Fruit fly (Drosophila melanogaster) whole organism, wandering third instar larva: ENCODE results near the gene djl.

Experiments
- Abd-B ChIP-seq: fragments of >200 bp; optimal IDR thresholded peaks from 2 replicates; lab custom pipeline; 2017; ENCODE audit warnings: missing biosample characterization, missing genetic modification characterization
- CG32264 ChIP-seq: fragments of 200-800 bp; sonication (Bioruptor generic); optimal IDR thresholded peaks from 2 replicates; lab custom pipeline; 2016; ENCODE audit warnings: missing biosample characterization, missing genetic modification characterization
- CG9705 ChIP-seq: fragments of 200-800 bp; sonication (Bioruptor generic); optimal IDR thresholded peaks from 2 replicates; lab custom pipeline; 2018; ENCODE audit warnings: missing biosample characterization, mild to moderate bottlenecking, missing genetic modification characterization
- CrebA ChIP-seq: fragments of 200-800 bp; sonication (Bioruptor generic); optimal IDR thresholded peaks from 2 replicates; lab custom pipeline; 2016; ENCODE audit warnings: missing biosample characterization, mild to moderate bottlenecking, missing genetic modification characterization, borderline replicate concordance
- Dfd ChIP-seq: fragments of >200 bp; optimal IDR thresholded peaks from 2 replicates; lab custom pipeline; 2017; ENCODE audit warnings: missing biosample characterization, missing genetic modification characterization
- Dif ChIP-seq: fragments of 200-275, 200-300 bp; sonication (Bioruptor generic); optimal IDR thresholded peaks from 2 replicates; lab custom pipeline; 2018; ENCODE audit warnings: missing biosample characterization, missing genetic modification characterization; ENCODE audit not compliant: partially characterized antibody
- GATAd ChIP-seq: sonication (Bioruptor generic); optimal IDR thresholded peaks from 2 replicates; lab custom pipeline; 2016; ENCODE audit warnings: missing biosample characterization, missing genetic modification characterization
- HLH106 ChIP-seq: fragments of 200-800 bp; optimal IDR thresholded peaks from 3 replicates; lab custom pipeline; 2019; ENCODE audit warnings: missing biosample characterization, mild to moderate bottlenecking, missing genetic modification characterization, moderate library complexity
- Hnf4 ChIP-seq: fragments of 200-800 bp; sonication (Bioruptor generic); optimal IDR thresholded peaks from 2 replicates; lab custom pipeline; 2016; ENCODE audit warnings: missing biosample characterization, mild to moderate bottlenecking, missing genetic modification characterization
- Hr78 ChIP-seq: fragments of >200 bp; optimal IDR thresholded peaks from 2 replicates; lab custom pipeline; 2017; ENCODE audit warnings: missing biosample characterization, missing genetic modification characterization
- Hr83 ChIP-seq: fragments of 200-300 bp; sonication (Bioruptor generic); optimal IDR thresholded peaks from 2 replicates; lab custom pipeline; 2016; ENCODE audit warnings: missing biosample characterization, mild to moderate bottlenecking, missing genetic modification characterization, moderate library complexity; ENCODE audit not compliant: poor library complexity, severe bottlenecking
- Jra ChIP-seq: sonication (Bioruptor generic); optimal IDR thresholded peaks from 2 replicates; lab custom pipeline; 2016; ENCODE audit warnings: missing biosample characterization, missing genetic modification characterization
- Mio ChIP-seq: sonication (Bioruptor generic); optimal IDR thresholded peaks from 2 replicates; lab custom pipeline; 2016; ENCODE audit warnings: missing biosample characterization, missing genetic modification characterization
- Myc ChIP-seq: fragments of >200 bp; optimal IDR thresholded peaks from 2 replicates; lab custom pipeline; 2017
- N ChIP-seq: fragments of >200 bp; optimal IDR thresholded peaks from 2 replicates; lab custom pipeline; 2018; ENCODE audit warnings: missing biosample characterization, missing external identifiers, missing genetic modification characterization
- OdsH ChIP-seq: fragments of 200-800 bp; sonication (Bioruptor generic); optimal IDR thresholded peaks from 2 replicates; lab custom pipeline; 2016; ENCODE audit warnings: missing biosample characterization, mild to moderate bottlenecking, missing genetic modification characterization
- Rel ChIP-seq, 2 experiments: fragments of 200-800 bp; sonication (Bioruptor generic) in 1 of 2; optimal IDR thresholded peaks; 2 replicates in 1 of 2; 3 replicates in 1 of 2; lab custom pipeline; 2016 to 2019; ENCODE audit warnings: mild to moderate bottlenecking in 2 of 2, missing biosample characterization in 2 of 2, missing genetic modification characterization in 2 of 2, moderate library complexity in 1 of 2
- Sp1 ChIP-seq: fragments of 200-800 bp; sonication (Bioruptor generic); optimal IDR thresholded peaks from 3 replicates; lab custom pipeline; 2019; ENCODE audit warnings: missing biosample characterization, mild to moderate bottlenecking, missing genetic modification characterization, moderate library complexity
- Vsx2 ChIP-seq: fragments of 200-300, 225-300 bp; sonication (Bioruptor generic); optimal IDR thresholded peaks from 2 replicates; lab custom pipeline; 2018; ENCODE audit warnings: missing biosample characterization, missing genetic modification characterization; ENCODE audit not compliant: partially characterized antibody
- br ChIP-seq: fragments of 200-800 bp; sonication (Bioruptor generic); optimal IDR thresholded peaks from 2 replicates; lab custom pipeline; 2016; ENCODE audit warnings: missing biosample characterization, missing genetic modification characterization
- brk ChIP-seq: fragments of 200-800 bp; sonication (Bioruptor generic); optimal IDR thresholded peaks from 2 replicates; lab custom pipeline; 2016; ENCODE audit warnings: missing biosample characterization, mild to moderate bottlenecking, missing genetic modification characterization
- dl ChIP-seq, 2 experiments: fragments of 175-275, 200-275 bp in 1 of 2; fragments of 200-275 bp in 1 of 2; sonication (Bioruptor generic); optimal IDR thresholded peaks; lab custom pipeline; 2018; ENCODE audit warnings: mild to moderate bottlenecking in 2 of 2, missing biosample characterization in 2 of 2, missing genetic modification characterization in 2 of 2, moderate library complexity in 2 of 2; ENCODE audit not compliant: partially characterized antibody in 2 of 2, insufficient read depth in 1 of 2
- dmrt93B ChIP-seq: fragments of 200-800 bp; sonication (Bioruptor generic); optimal IDR thresholded peaks from 2 replicates; lab custom pipeline; 2018; ENCODE audit warnings: missing biosample characterization, mild to moderate bottlenecking, missing genetic modification characterization
- dsf ChIP-seq: sonication (Bioruptor generic); optimal IDR thresholded peaks from 2 replicates; lab custom pipeline; 2016; ENCODE audit warnings: missing biosample characterization, missing genetic modification characterization, borderline replicate concordance
- ey ChIP-seq: fragments of 200-800 bp; sonication (Bioruptor generic); optimal IDR thresholded peaks from 2 replicates; lab custom pipeline; 2016; ENCODE audit warnings: missing biosample characterization, missing genetic modification characterization
- foxo ChIP-seq, 2 experiments: fragments of 200-800 bp; sonication (Bioruptor generic); optimal IDR thresholded peaks; 2 replicates in 1 of 2; 3 replicates in 1 of 2; lab custom pipeline; 2016 to 2017; ENCODE audit warnings: missing biosample characterization in 2 of 2, missing genetic modification characterization in 2 of 2
- fru ChIP-seq: fragments of 200-800 bp; sonication (Bioruptor generic); optimal IDR thresholded peaks from 3 replicates; lab custom pipeline; 2016; ENCODE audit warnings: missing biosample characterization, mild to moderate bottlenecking, missing genetic modification characterization
- h ChIP-seq: fragments of 200-800 bp; sonication (Bioruptor generic); optimal IDR thresholded peaks from 3 replicates; lab custom pipeline; 2016; ENCODE audit warnings: missing biosample characterization, mild to moderate bottlenecking, missing genetic modification characterization
- jim ChIP-seq: fragments of 175-275, 200-325 bp; sonication (Bioruptor generic); optimal IDR thresholded peaks from 2 replicates; lab custom pipeline; 2016; ENCODE audit warnings: missing biosample characterization, mild to moderate bottlenecking, missing genetic modification characterization
- lola ChIP-seq: fragments of >200 bp; optimal IDR thresholded peaks from 2 replicates; lab custom pipeline; 2017; ENCODE audit warnings: missing biosample characterization, missing genetic modification characterization
- pan ChIP-seq: fragments of >200 bp; optimal IDR thresholded peaks from 2 replicates; lab custom pipeline; 2017
- psq ChIP-seq: fragments of 200-800 bp; sonication (Bioruptor generic); optimal IDR thresholded peaks from 3 replicates; lab custom pipeline; 2017; ENCODE audit warnings: missing biosample characterization, mild to moderate bottlenecking, missing genetic modification characterization, moderate library complexity
- rgr ChIP-seq: fragments of 200-800 bp; sonication (Bioruptor generic); optimal IDR thresholded peaks from 3 replicates; lab custom pipeline; 2016; ENCODE audit warnings: missing biosample characterization, mild to moderate bottlenecking, missing genetic modification characterization
- sage ChIP-seq: fragments of 200-800 bp; sonication (Bioruptor generic); optimal IDR thresholded peaks from 2 replicates; lab custom pipeline; 2016; ENCODE audit warnings: missing biosample characterization, mild to moderate bottlenecking, missing genetic modification characterization
- sv ChIP-seq: fragments of 200-800 bp; sonication (Bioruptor generic); optimal IDR thresholded peaks from 3 replicates; lab custom pipeline; 2016; ENCODE audit warnings: missing biosample characterization, missing genetic modification characterization
- tai ChIP-seq: sonication (Bioruptor generic); optimal IDR thresholded peaks from 2 replicates; lab custom pipeline; 2016; ENCODE audit warnings: missing biosample characterization, missing genetic modification characterization
- usp ChIP-seq: fragments of >200 bp; optimal IDR thresholded peaks from 2 replicates; lab custom pipeline; 2017; ENCODE audit warnings: missing biosample characterization, missing genetic modification characterization
- woc ChIP-seq: sonication (Bioruptor generic); optimal IDR thresholded peaks from 2 replicates; lab custom pipeline; 2016; ENCODE audit warnings: missing biosample characterization, mild to moderate bottlenecking, missing genetic modification characterization

The djl gene

dm6 chr3R:7060467-7060866, at the start of gene djl:
Gene djl, plus strand, starts transcription at chr3R:7060767.
- no peak for TF ChIP-seq GATAd
- TF ChIP-seq Hr78 (GFP tag; lab: Kevin White, UChicago) = no peak
- TF ChIP-seq Dif (GFP tag; lab: Kevin White, UChicago) = no peak
- TF ChIP-seq Abd-B (GFP tag; lab: Kevin White, UChicago) = no peak
- no peak for TF ChIP-seq dl (GFP tag; optimal IDR thresholded peaks at IDR 0.05; lab: Kevin White, UChicago; ENCODE audit: insufficient read depth in 1 of 2, partially characterized antibody in 2 of 2)
- TF ChIP-seq Dfd = no peak
- no peak for TF ChIP-seq tai (GFP tag; lab: Kevin White, UChicago)
- no peak for TF ChIP-seq fru (GFP tag; lab: Kevin White, UChicago)
- no peak for TF ChIP-seq woc (GFP tag; lab: Kevin White, UChicago)
- no peak for TF ChIP-seq sv (GFP tag; lab: Kevin White, UChicago)
- TF ChIP-seq jim = no peak
- TF ChIP-seq dsf (GFP tag; lab: Kevin White, UChicago) = no peak
- TF ChIP-seq lola (GFP tag; lab: Kevin White, UChicago) = no peak
- TF ChIP-seq rgr (GFP tag; lab: Kevin White, UChicago) = no peak
- no peak for TF ChIP-seq CG9705 (GFP tag; lab: Kevin White, UChicago)
- no peak for TF ChIP-seq Myc (lab: Kevin White, UChicago)

dm6 chr3R:7011031-7011565, 49.5 kb upstream of the djl start:
- TF ChIP-seq Myc (lab: Kevin White, UChicago) (no peak), rgr (GFP tag; lab: Kevin White, UChicago) (no peak), lola (GFP tag; lab: Kevin White, UChicago) (no peak), N (GFP tag; lab: Kevin White, UChicago) (no peak), jim (no peak), pan (lab: Kevin White, UChicago) (no peak), Dfd (no peak), psq (no peak), GATAd (no peak), Sp1 (GFP tag; lab: Kevin White, UChicago) (no peak), Hnf4 (GFP tag; lab: Kevin White, UChicago) (no peak), sage (GFP tag; lab: Kevin White, UChicago) (no peak), HLH106 (tag; lab: Kevin White, UChicago) (no peak), Hr83 (GFP tag; lab: Kevin White, UChicago) (no peak), br (no peak), Hr78 (GFP tag; lab: Kevin White, UChicago) (no peak), OdsH (no peak), dl (GFP tag; optimal IDR thresholded peaks at IDR 0.05; lab: Kevin White, UChicago; ENCODE audit: insufficient read depth in 1 of 2, partially characterized antibody in 2 of 2) (no peak), CrebA (no peak), Abd-B (GFP tag; lab: Kevin White, UChicago) (no peak)

- no peak for TF ChIP-seq Vsx2 (GFP tag; lab: Kevin White, UChicago)
- no peak for TF ChIP-seq lola (GFP tag; lab: Kevin White, UChicago)
- peak in 1 of 2 experiments; percentile 73 for TF ChIP-seq foxo (GFP tag; optimal IDR thresholded peaks at IDR 0.05; lab: Kevin White, UChicago)
- TF ChIP-seq psq = peak; percentile 50
- peak; percentile 16 for TF ChIP-seq CrebA
- peak; percentile 79 for TF ChIP-seq h (GFP tag; lab: Kevin White, UChicago)
- peak; percentile 78 for TF ChIP-seq OdsH
- peak; percentile 79 for TF ChIP-seq fru (GFP tag; lab: Kevin White, UChicago)
- TF ChIP-seq woc (GFP tag; lab: Kevin White, UChicago) = peak; percentile 71
- TF ChIP-seq CG32264 (GFP tag; lab: Kevin White, UChicago) = peak; percentile 49
- peak; percentile 84 for TF ChIP-seq ey
- TF ChIP-seq Myc (lab: Kevin White, UChicago) = no peak
- no peak for TF ChIP-seq pan (lab: Kevin White, UChicago)
- peak; percentile 83 for TF ChIP-seq br
- TF ChIP-seq Dif (GFP tag; lab: Kevin White, UChicago) = no peak
- no peak for TF ChIP-seq sv (GFP tag; lab: Kevin White, UChicago)
- TF ChIP-seq Rel (GFP tag; optimal IDR thresholded peaks at IDR 0.05; lab: Kevin White, UChicago) = no peak
- TF ChIP-seq Rel (tag; optimal IDR thresholded peaks at IDR 0.05; lab: Kevin White, UChicago) = no peak
- peak; percentile 2 for TF ChIP-seq tai (GFP tag; lab: Kevin White, UChicago)
- peak; percentile 13 for TF ChIP-seq CG9705 (GFP tag; lab: Kevin White, UChicago)
- no peak for TF ChIP-seq Abd-B (GFP tag; lab: Kevin White, UChicago)
- no peak for TF ChIP-seq jim
- TF ChIP-seq sage (GFP tag; lab: Kevin White, UChicago) = no peak
- TF ChIP-seq Hnf4 (GFP tag; lab: Kevin White, UChicago) = peak; percentile 81
- TF ChIP-seq Hr78 (GFP tag; lab: Kevin White, UChicago) = no peak
- TF ChIP-seq usp = no peak
- TF ChIP-seq rgr (GFP tag; lab: Kevin White, UChicago) = peak; percentile 79
- TF ChIP-seq N (GFP tag; lab: Kevin White, UChicago) = no peak
- TF ChIP-seq dl (GFP tag; optimal IDR thresholded peaks at IDR 0.05; lab: Kevin White, UChicago; ENCODE audit: insufficient read depth in 1 of 2, partially characterized antibody in 2 of 2) = no peak
- TF ChIP-seq dmrt93B (GFP tag; lab: Kevin White, UChicago) = peak; percentile 12
- peak; percentile 2 for TF ChIP-seq dsf (GFP tag; lab: Kevin White, UChicago)
- TF ChIP-seq Mio (GFP tag; lab: Kevin White, UChicago) = no peak
- TF ChIP-seq GATAd = no peak
- no peak for TF ChIP-seq Dfd
- TF ChIP-seq Hr83 (GFP tag; lab: Kevin White, UChicago) = no peak
- TF ChIP-seq brk (GFP tag; lab: Kevin White, UChicago) = peak; percentile 44
- peak; percentile 46 for TF ChIP-seq HLH106 (tag; lab: Kevin White, UChicago)
- TF ChIP-seq Sp1 (GFP tag; lab: Kevin White, UChicago) = peak; percentile 79
- peak; percentile 49 for TF ChIP-seq Jra
These were observed 36.0 kb upstream of the djl start for dm6 chr3R:7024574-7024973.
